Worm (Caenorhabditis elegans) whole organism, L1 larva: ENCODE data around the gene pqn-65.

Experiments used
- C04F5.9 ChIP-seq: sonication (generic microtip); optimal IDR thresholded peaks from 2 replicates; lab custom pipeline; 2016; ENCODE audit warnings: missing genetic modification characterization, missing compliant biosample characterization
- C16A3.4 ChIP-seq: fragments of 150-350 bp; optimal IDR thresholded peaks from 2 replicates; lab custom pipeline; 2014; ENCODE audit warnings: missing biosample characterization, missing genetic modification characterization
- blmp-1 ChIP-seq: fragments of 150-350 bp; optimal IDR thresholded peaks from 2 replicates; lab custom pipeline; 2014; ENCODE audit warnings: missing biosample characterization, missing genetic modification characterization
- ceh-63 ChIP-seq: fragments of 200-800 bp; sonication (Bioruptor generic); optimal IDR thresholded peaks from 2 replicates; lab custom pipeline; 2018; ENCODE audit warnings: mild to moderate bottlenecking, missing genetic modification characterization, missing compliant biosample characterization
- ceh-8 ChIP-seq: fragments of 200-800 bp; sonication (Bioruptor generic); optimal IDR thresholded peaks from 2 replicates; lab custom pipeline; 2018; ENCODE audit warnings: mild to moderate bottlenecking, missing genetic modification characterization, moderate library complexity, missing compliant biosample characterization
- ceh-82 ChIP-seq, 3 experiments: fragments of 150-350 bp in 1 of 3; sonication (generic microtip) in 2 of 3; optimal IDR thresholded peaks; 2 replicates each; lab custom pipeline; 2014 to 2017; ENCODE audit warnings: missing biosample characterization in 3 of 3, missing genetic modification characterization in 3 of 3
- ceh-88 ChIP-seq: fragments of 200-800 bp; sonication (Bioruptor generic); IDR thresholded peaks from 2 replicates; pipeline ENCODE4 v1.3.6; 2022; ENCODE audit warnings: missing genetic modification characterization, missing compliant biosample characterization
- ces-1 ChIP-seq: fragments of 150-350 bp; optimal IDR thresholded peaks from 2 replicates; lab custom pipeline; 2014; ENCODE audit warnings: missing biosample characterization, missing genetic modification reagents, missing genetic modification characterization
- dpl-1 ChIP-seq, 3 experiments: fragments of 150-350 bp in 2 of 3; sonication (generic microtip) in 1 of 3; optimal IDR thresholded peaks; 2 replicates each; lab custom pipeline; 2014 to 2017; ENCODE audit warnings: missing biosample characterization in 3 of 3, missing genetic modification characterization in 3 of 3, missing genetic modification reagents in 3 of 3
- dsc-1 ChIP-seq: sonication (generic microtip); optimal IDR thresholded peaks from 2 replicates; lab custom pipeline; 2016; ENCODE audit warnings: mild to moderate bottlenecking, missing genetic modification characterization, missing compliant biosample characterization
- egl-13 ChIP-seq: sonication (generic microtip); optimal IDR thresholded peaks from 2 replicates; lab custom pipeline; 2016; ENCODE audit warnings: missing genotype, missing genetic modification reagents, missing genetic modification characterization, missing compliant biosample characterization
- elt-2 ChIP-seq: sonication (generic microtip); optimal IDR thresholded peaks from 2 replicates; lab custom pipeline; 2016; ENCODE audit warnings: missing genetic modification characterization, mild to moderate bottlenecking, inconsistent platforms, missing compliant biosample characterization, missing genetic modification reagents
- elt-3 ChIP-seq, 6 experiments: fragments of 150-350 bp in 1 of 6; sonication (generic microtip); optimal IDR thresholded peaks; 2 replicates each; lab custom pipeline; 2017 to 2018; ENCODE audit warnings: missing biosample characterization in 6 of 6, missing genetic modification characterization in 6 of 6, inconsistent platforms in 1 of 6
- fkh-8 ChIP-seq: sonication (generic microtip); optimal IDR thresholded peaks from 2 replicates; lab custom pipeline; 2016; ENCODE audit warnings: mild to moderate bottlenecking, missing genetic modification characterization, missing compliant biosample characterization
- grh-1 ChIP-seq: fragments of 200-800 bp; sonication (Bioruptor generic); IDR thresholded peaks from 2 replicates; pipeline ENCODE4 v1.3.6; 2022; ENCODE audit warnings: missing genetic modification reagents, missing genetic modification characterization, missing compliant biosample characterization
- hpl-2 ChIP-seq: fragments of 150-350 bp; optimal IDR thresholded peaks from 2 replicates; lab custom pipeline; 2014; ENCODE audit warnings: missing biosample characterization, missing genetic modification reagents, missing genetic modification characterization
- irx-1 ChIP-seq: sonication (generic microtip); optimal IDR thresholded peaks from 2 replicates; lab custom pipeline; 2016; ENCODE audit warnings: missing genetic modification characterization, missing compliant biosample characterization
- isw-1 ChIP-seq: fragments of 200-800 bp; sonication (Bioruptor generic); IDR thresholded peaks from 2 replicates; pipeline ENCODE4 v1.3.6; 2022; ENCODE audit warnings: missing genetic modification characterization, missing compliant biosample characterization
- jun-1 ChIP-seq: fragments of 150-350 bp; optimal IDR thresholded peaks from 2 replicates; lab custom pipeline; 2014; ENCODE audit warnings: missing biosample characterization, missing genetic modification reagents, missing genetic modification characterization
- lin-13 ChIP-seq: fragments of 150-350 bp; optimal IDR thresholded peaks from 2 replicates; lab custom pipeline; 2014; ENCODE audit warnings: missing biosample characterization, missing genetic modification reagents, missing genetic modification characterization
- lin-14 ChIP-seq: fragments of 200-800 bp; sonication (Bioruptor generic); optimal IDR thresholded peaks from 2 replicates; lab custom pipeline; 2018; ENCODE audit warnings: mild to moderate bottlenecking, missing genetic modification characterization, moderate library complexity, missing compliant biosample characterization
- lin-35 ChIP-seq, 2 experiments: fragments of 150-350 bp; optimal IDR thresholded peaks; 2 replicates each; lab custom pipeline; 2014; ENCODE audit warnings: missing biosample characterization in 2 of 2, missing genetic modification characterization in 2 of 2, missing genetic modification reagents in 2 of 2
- lin-39 ChIP-seq: fragments of 150-350 bp; optimal IDR thresholded peaks from 2 replicates; lab custom pipeline; 2014; ENCODE audit warnings: missing biosample characterization, missing genetic modification reagents, missing genetic modification characterization
- lsy-2 ChIP-seq, 2 experiments: fragments of 150-350 bp; optimal IDR thresholded peaks; 2 replicates each; lab custom pipeline; 2014; ENCODE audit warnings: missing biosample characterization in 2 of 2, missing genetic modification characterization in 2 of 2
- mab-9 ChIP-seq: fragments of 200-800 bp; sonication (Bioruptor generic); IDR thresholded peaks from 2 replicates; pipeline ENCODE4 v1.3.6; 2022; ENCODE audit warnings: missing genetic modification reagents, missing genetic modification characterization, missing compliant biosample characterization
- mdl-1 ChIP-seq, 2 experiments: fragments of 150-350 bp; optimal IDR thresholded peaks; 2 replicates each; lab custom pipeline; 2014 to 2017; ENCODE audit warnings: missing biosample characterization in 2 of 2, missing genetic modification characterization in 2 of 2, inconsistent platforms in 1 of 2
- mef-2 ChIP-seq: fragments of 150-350 bp; optimal IDR thresholded peaks from 2 replicates; lab custom pipeline; 2014; ENCODE audit warnings: missing biosample characterization, missing genetic modification characterization
- nhr-19 ChIP-seq: fragments of 200-800 bp; sonication (Bioruptor generic); conservative IDR thresholded peaks from 2 replicates; pipeline ENCODE4 v1.3.6; 2022; ENCODE audit warnings: missing genetic modification characterization, missing compliant biosample characterization
- nhr-20 ChIP-seq: sonication (generic microtip); optimal IDR thresholded peaks from 2 replicates; lab custom pipeline; 2016; ENCODE audit warnings: mild to moderate bottlenecking, missing genetic modification characterization, missing compliant biosample characterization
- nhr-71 ChIP-seq: sonication (generic microtip); optimal IDR thresholded peaks from 2 replicates; lab custom pipeline; 2016; ENCODE audit warnings: mild to moderate bottlenecking, missing genetic modification characterization, moderate library complexity, missing compliant biosample characterization
- nhr-77 ChIP-seq: fragments of 150-350 bp; optimal IDR thresholded peaks from 2 replicates; lab custom pipeline; 2014; ENCODE audit warnings: missing biosample characterization, missing genetic modification characterization
- nhr-84 ChIP-seq: sonication (generic microtip); optimal IDR thresholded peaks from 2 replicates; lab custom pipeline; 2017; ENCODE audit warnings: missing biosample characterization, missing genetic modification characterization
- nhr-90 ChIP-seq: sonication (generic microtip); optimal IDR thresholded peaks from 2 replicates; lab custom pipeline; 2016; ENCODE audit warnings: mild to moderate bottlenecking, missing genetic modification characterization, missing compliant biosample characterization; ENCODE audit not compliant: poor library complexity
- pag-3 ChIP-seq: sonication (generic microtip); optimal IDR thresholded peaks from 2 replicates; lab custom pipeline; 2017; ENCODE audit warnings: missing genetic modification characterization, mild to moderate bottlenecking, missing compliant biosample characterization, antibody characterized with exemption, borderline replicate concordance; ENCODE audit not compliant: insufficient read depth
- pax-3 ChIP-seq: fragments of 200-800 bp; sonication (Bioruptor generic); optimal IDR thresholded peaks from 2 replicates; lab custom pipeline; 2018; ENCODE audit warnings: mild to moderate bottlenecking, missing genetic modification characterization, moderate library complexity, missing compliant biosample characterization
- pqm-1 ChIP-seq: sonication (generic microtip); optimal IDR thresholded peaks from 3 replicates; lab custom pipeline; 2017; ENCODE audit warnings: missing biosample characterization, missing genetic modification characterization
- skn-1 ChIP-seq: fragments of 150-350 bp; optimal IDR thresholded peaks from 2 replicates; lab custom pipeline; 2014; ENCODE audit warnings: missing biosample characterization, missing genetic modification characterization
- snu-23 ChIP-seq: sonication (generic microtip); optimal IDR thresholded peaks from 2 replicates; lab custom pipeline; 2016; ENCODE audit warnings: missing genetic modification characterization, missing compliant biosample characterization
- sup-37 ChIP-seq: fragments of 200-800 bp; sonication (Bioruptor generic); optimal IDR thresholded peaks from 2 replicates; lab custom pipeline; 2018; ENCODE audit warnings: mild to moderate bottlenecking, missing genetic modification characterization, missing compliant biosample characterization
- swsn-7 ChIP-seq: sonication (generic microtip); optimal IDR thresholded peaks from 2 replicates; lab custom pipeline; 2016; ENCODE audit warnings: missing genetic modification characterization, missing compliant biosample characterization
- tlp-1 ChIP-seq: fragments of 150-350 bp; optimal IDR thresholded peaks from 2 replicates; lab custom pipeline; 2014; ENCODE audit warnings: missing biosample characterization, missing genetic modification characterization
- unc-30 ChIP-seq: sonication (generic microtip); optimal IDR thresholded peaks from 2 replicates; lab custom pipeline; 2017; ENCODE audit warnings: missing biosample characterization, missing genetic modification characterization
- unc-86 ChIP-seq: sonication (generic microtip); optimal IDR thresholded peaks from 2 replicates; lab custom pipeline; 2016; ENCODE audit warnings: missing genetic modification characterization, missing compliant biosample characterization
- unc-98 ChIP-seq: fragments of 200-800 bp; sonication (Bioruptor generic); IDR thresholded peaks from 2 replicates; pipeline ENCODE4 v1.3.6; 2022; ENCODE audit warnings: missing genetic modification characterization, missing compliant biosample characterization
- vab-15 ChIP-seq: sonication (generic microtip); optimal IDR thresholded peaks from 2 replicates; lab custom pipeline; 2017; ENCODE audit warnings: missing genotype, mild to moderate bottlenecking, missing genetic modification characterization, missing compliant biosample characterization
- xbp-1 ChIP-seq: sonication (generic microtip); optimal IDR thresholded peaks from 2 replicates; lab custom pipeline; 2016; ENCODE audit warnings: missing genetic modification characterization, missing compliant biosample characterization
- zip-4 ChIP-seq: fragments of 200-800 bp; sonication (Bioruptor generic); optimal IDR thresholded peaks from 2 replicates; lab custom pipeline; 2018; ENCODE audit warnings: mild to moderate bottlenecking, missing genetic modification characterization, moderate library complexity, missing compliant biosample characterization
- ztf-11 ChIP-seq, 2 experiments: sonication (generic microtip); optimal IDR thresholded peaks; 2 replicates each; lab custom pipeline; 2016 to 2017; ENCODE audit warnings: missing genetic modification characterization in 2 of 2, missing biosample characterization in 1 of 2, missing compliant biosample characterization in 1 of 2
- ztf-4 ChIP-seq: fragments of 150-350 bp; optimal IDR thresholded peaks from 2 replicates; lab custom pipeline; 2014; ENCODE audit warnings: missing biosample characterization, missing genetic modification characterization

The pqn-65 gene

DNA sequence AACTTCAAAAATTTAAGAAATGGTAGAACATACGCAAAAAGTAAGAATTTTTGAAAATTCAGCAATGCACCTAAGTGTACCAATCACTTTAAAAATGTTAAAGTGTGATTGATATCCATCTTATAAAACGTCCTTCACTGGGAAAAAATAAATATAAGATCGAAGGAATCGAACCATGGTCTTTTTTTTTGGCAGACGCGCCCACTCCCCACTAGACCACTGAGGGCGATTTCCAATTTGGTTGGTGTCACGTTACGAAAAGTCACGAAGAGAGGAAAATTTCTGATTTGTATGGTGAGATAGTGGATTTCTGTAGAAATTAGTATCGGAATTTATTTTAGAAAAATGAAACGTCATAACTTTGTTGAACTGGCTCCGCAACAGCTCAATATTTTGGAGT, 12.1 kb downstream of the pqn-65 start:
- TF ChIP-seq lin-35 (GFP tag; optimal IDR thresholded peaks at IDR 0.05; lab: Kevin White, UChicago) (no peak), ces-1 (GFP tag; lab: Kevin White, UChicago) (no peak), zip-4 (GFP tag; lab: Kevin White, UChicago) (no peak), unc-30 (tag; lab: Kevin White, UChicago) (no peak), mef-2 (tag; lab: Kevin White, UChicago) (no peak), C16A3.4 (tag; lab: Kevin White, UChicago) (no peak), nhr-84 (tag; lab: Kevin White, UChicago) (no peak), hpl-2 (GFP tag; lab: Kevin White, UChicago) (no peak), pqm-1 (tag; lab: Kevin White, UChicago) (no peak), pag-3 (tag; lab: Kevin White, UChicago) (no peak), snu-23 (GFP tag; lab: Kevin White, UChicago) (no peak), nhr-77 (tag; lab: Kevin White, UChicago) (no peak), dpl-1 (GFP tag; optimal IDR thresholded peaks at IDR 0.05; lab: Kevin White, UChicago) (no peak), nhr-20 (no peak), C04F5.9 (tag; lab: Kevin White, UChicago) (no peak), lin-13 (GFP tag; lab: Kevin White, UChicago) (no peak), swsn-7 (tag; lab: Kevin White, UChicago) (no peak), isw-1 (GFP tag; lab: Robert Waterston, UW) (no peak), tlp-1 (tag; lab: Kevin White, UChicago) (no peak), lin-39 (tag; lab: Kevin White, UChicago) (no peak)

DNA sequence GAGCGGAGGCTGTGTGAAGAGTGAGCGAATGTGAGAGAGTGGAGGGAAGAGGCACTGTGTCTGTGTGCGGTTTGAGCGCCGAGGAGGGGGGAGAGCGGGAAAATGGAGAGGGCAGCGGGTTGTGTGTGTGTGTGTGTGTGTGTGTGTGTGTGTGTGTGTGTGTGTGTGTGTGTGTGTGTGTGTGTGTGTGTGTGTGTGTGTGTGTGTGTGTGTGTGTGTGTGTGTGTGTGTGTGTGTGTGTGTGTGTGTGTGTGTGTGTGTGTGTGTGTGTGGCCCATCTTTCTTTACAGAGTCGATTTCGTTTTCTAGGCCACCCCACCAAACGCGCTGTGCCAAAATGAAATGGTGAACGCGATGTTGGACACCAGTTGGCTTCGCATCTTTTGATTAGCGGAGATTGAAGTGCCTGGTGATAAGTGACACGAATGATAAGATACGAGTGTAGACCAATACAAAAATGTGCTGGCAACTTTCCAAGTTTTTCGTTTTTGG, 13.0 kb downstream of the pqn-65 start:
- TF ChIP-seq ceh-63 (GFP tag; lab: Kevin White, UChicago) = peak; percentile 80
- peak; percentile 78 for TF ChIP-seq irx-1 (tag; lab: Kevin White, UChicago)
- TF ChIP-seq dpl-1 (GFP tag; optimal IDR thresholded peaks at IDR 0.05; lab: Kevin White, UChicago) = peak in 1 of 3 experiments; percentile 16
- TF ChIP-seq vab-15 (tag; lab: Kevin White, UChicago) = peak; percentile 14
- TF ChIP-seq lin-35 (GFP tag; optimal IDR thresholded peaks at IDR 0.05; lab: Kevin White, UChicago) = peak; percentile 9 to 55
- peak; percentile 94 for TF ChIP-seq nhr-19
- peak; percentile 74 for TF ChIP-seq xbp-1 (tag; lab: Kevin White, UChicago)
- TF ChIP-seq fkh-8 (tag; lab: Kevin White, UChicago) = peak; percentile 92
- peak; percentile 81 for TF ChIP-seq nhr-90
- TF ChIP-seq elt-2 (tag; lab: Kevin White, UChicago) = peak; percentile 95
- TF ChIP-seq snu-23 (GFP tag; lab: Kevin White, UChicago) = peak; percentile 58
- TF ChIP-seq sup-37 = peak; percentile 92
- TF ChIP-seq ztf-4 (tag; lab: Kevin White, UChicago) = peak; percentile 66
- TF ChIP-seq mab-9 (GFP tag; lab: Robert Waterston, UW) = peak; percentile 93
- peak in 1 of 2 experiments; percentile 75 for TF ChIP-seq ztf-11 (tag; optimal IDR thresholded peaks at IDR 0.05; lab: Kevin White, UChicago)
- TF ChIP-seq skn-1 = peak; percentile 14
- peak; percentile 98 for TF ChIP-seq lin-14 (GFP tag; lab: Kevin White, UChicago)
- TF ChIP-seq blmp-1 (tag; lab: Kevin White, UChicago) = peak; percentile 34
- peak; percentile 47 for TF ChIP-seq isw-1 (GFP tag; lab: Robert Waterston, UW)
- peak in 1 of 2 experiments; percentile 22 for TF ChIP-seq mdl-1 (tag; optimal IDR thresholded peaks at IDR 0.05; lab: Kevin White, UChicago)
- peak; percentile 88 for TF ChIP-seq grh-1
- TF ChIP-seq jun-1 = peak; percentile 33
- TF ChIP-seq ceh-88 (GFP tag; lab: Robert Waterston, UW) = peak; percentile 89
- TF ChIP-seq unc-98 (GFP tag; lab: Robert Waterston, UW) = peak; percentile 51; the same call in 1 of the 2 replicates
- peak; percentile 73 for TF ChIP-seq nhr-71 (tag; lab: Kevin White, UChicago)
- TF ChIP-seq ceh-8 (GFP tag; lab: Kevin White, UChicago) = peak; percentile 93
- peak; percentile 79 for TF ChIP-seq unc-86 (tag; lab: Kevin White, UChicago)
- TF ChIP-seq zip-4 (GFP tag; lab: Kevin White, UChicago) = peak; percentile 82
- peak; percentile 45 for TF ChIP-seq dsc-1 (tag; lab: Kevin White, UChicago)
- peak in 5 of 6 experiments; percentile 13 to 76 (median 54) for TF ChIP-seq elt-3 (tag; optimal IDR thresholded peaks at IDR 0.05; lab: Kevin White, UChicago)
- TF ChIP-seq ceh-82 (tag; optimal IDR thresholded peaks at IDR 0.05; lab: Kevin White, UChicago) = peak in 2 of 3 experiments; percentile 1 to 64
- peak; percentile 36 for TF ChIP-seq nhr-20
- peak; percentile 82 for TF ChIP-seq swsn-7 (tag; lab: Kevin White, UChicago)
- TF ChIP-seq pax-3 (tag; lab: Kevin White, UChicago) = peak; percentile 93
- peak in 1 of 2 experiments; percentile 65 for TF ChIP-seq lsy-2 (tag; optimal IDR thresholded peaks at IDR 0.05; lab: Kevin White, UChicago)
- TF ChIP-seq egl-13 (tag; lab: Kevin White, UChicago) = peak; percentile 6
